Worm (Caenorhabditis elegans) whole organism, L4/young adult: ENCODE measurements around the gene fntb-1.

Source experiments
- W03F9.2 ChIP-seq: fragments of 150-350 bp; optimal IDR thresholded peaks from 2 replicates; lab custom pipeline; 2014; ENCODE audit warnings: missing biosample characterization, missing genetic modification characterization
- him-1 ChIP-seq: sonication (generic microtip); optimal IDR thresholded peaks from 2 replicates; lab custom pipeline; 2016; ENCODE audit warnings: missing genotype, missing genetic modification reagents, missing genetic modification characterization, missing compliant biosample characterization

ce11 chrV:14447240-14447763 is at the start of gene fntb-1, which contains the start of gene dlat-1:
- TF ChIP-seq W03F9.2 (tag; lab: Kevin White, UChicago) (no peak), him-1 (no peak)
